Fruit fly (Drosophila melanogaster): Measurements from ENCODE around the gene CG13014.

The CG13014 gene

DNA sequence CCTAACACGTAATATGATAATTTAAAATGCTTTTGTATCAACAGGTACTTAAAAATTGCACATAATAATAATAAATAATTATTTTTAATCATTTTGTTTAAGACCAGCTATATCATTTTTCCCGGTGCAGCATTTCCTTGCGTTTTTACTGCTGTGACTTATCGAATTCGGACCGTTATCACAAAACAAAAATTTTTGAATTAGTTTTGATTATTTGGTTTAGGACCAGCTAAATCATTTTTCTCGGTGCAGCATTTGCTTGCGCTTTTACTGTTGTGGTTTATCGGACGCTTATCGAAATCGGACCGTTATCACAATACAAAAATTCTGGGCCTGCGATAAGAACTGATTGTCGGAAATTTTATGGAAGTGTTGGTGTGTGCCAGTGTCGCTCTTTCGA lies 35.1 kb upstream of the CG13014 start (continued):
- TF ChIP-seq Hr51 (GFP tag; optimal IDR thresholded peaks at IDR 0.05): peak; percentile 28 to 89
- peak; percentile 94 for TF ChIP-seq Med (GFP tag)
- no peak for TF ChIP-seq Scr (GFP tag; IDR thresholded peaks at IDR 0.05; ENCODE audit: partially characterized antibody)
- TF ChIP-seq ERR (GFP tag; optimal IDR thresholded peaks at IDR 0.05): no peak
- peak; percentile 69 for TF ChIP-seq scrt (GFP tag; optimal IDR thresholded peaks at IDR 0.05)
- TF ChIP-seq jing (GFP tag; optimal IDR thresholded peaks at IDR 0.05): peak; percentile 60
- peak; percentile 17 for TF ChIP-seq tup (GFP tag; optimal IDR thresholded peaks at IDR 0.05)
- TF ChIP-seq CG7963 (GFP tag; IDR thresholded peaks at IDR 0.05; ENCODE audit: partially characterized antibody): no peak
- peak; percentile 86 for TF ChIP-seq CG18599 (GFP tag; optimal IDR thresholded peaks at IDR 0.05)
- TF ChIP-seq CG7556 (GFP tag; optimal IDR thresholded peaks at IDR 0.05): peak; percentile 89
- TF ChIP-seq tx (GFP tag; optimal IDR thresholded peaks at IDR 0.05): no peak
- peak; percentile 58 for TF ChIP-seq zen (tag; optimal IDR thresholded peaks at IDR 0.05)
- no peak for TF ChIP-seq da (GFP tag; optimal IDR thresholded peaks at IDR 0.05)
- peak; percentile 57; the same call in 1 of the 2 replicates for TF ChIP-seq CG31224 (GFP tag; IDR thresholded peaks at IDR 0.05)
- TF ChIP-seq bab2 (GFP tag; optimal IDR thresholded peaks at IDR 0.05): peak; percentile 63
- peak; percentile 77 for TF ChIP-seq CG15514 (GFP tag; optimal IDR thresholded peaks at IDR 0.05)
- TF ChIP-seq aop (GFP tag; IDR thresholded peaks at IDR 0.05): 0 out of 2 replicates have a peak, but pooled peaks have one; percentile 22
- TF ChIP-seq Lpt (GFP tag; optimal IDR thresholded peaks at IDR 0.05): no peak
- TF ChIP-seq phol (tag; optimal IDR thresholded peaks at IDR 0.05): peak; percentile 84
- peak; percentile 19 for TF ChIP-seq CG15073 (GFP tag; optimal IDR thresholded peaks at IDR 0.05)
- peak; percentile 55; the same call in 1 of the 2 replicates for TF ChIP-seq wdn (GFP tag; IDR thresholded peaks at IDR 0.05)
- peak; percentile 65 for TF ChIP-seq NFAT (GFP tag; IDR thresholded peaks at IDR 0.05)
- TF ChIP-seq CG10366 (GFP tag; IDR thresholded peaks at IDR 0.05): peak; percentile 72
- no peak for TF ChIP-seq Doc3 (GFP tag; IDR thresholded peaks at IDR 0.05; ENCODE audit: partially characterized antibody)
- TF ChIP-seq Dp (GFP tag; optimal IDR thresholded peaks at IDR 0.05): no peak
- peak; percentile 53 for TF ChIP-seq CG12299 (tag; optimal IDR thresholded peaks at IDR 0.05)
- no peak for TF ChIP-seq CG14860 (GFP tag; IDR thresholded peaks at IDR 0.05; ENCODE audit: partially characterized antibody)
- TF ChIP-seq CG3838 (GFP tag; optimal IDR thresholded peaks at IDR 0.05): peak; percentile 42
- no peak for TF ChIP-seq chinmo (GFP tag; IDR thresholded peaks at IDR 0.05; ENCODE audit: partially characterized antibody)
- TF ChIP-seq CG8944 (GFP tag; optimal IDR thresholded peaks at IDR 0.05): peak; percentile 44
- TF ChIP-seq CG12236 (GFP tag; optimal IDR thresholded peaks at IDR 0.05): peak; percentile 19
- TF ChIP-seq ken (GFP tag; IDR thresholded peaks at IDR 0.05): peak; percentile 57; the same call in 2 of the 3 replicates
- TF ChIP-seq CG10267 (tag; optimal IDR thresholded peaks at IDR 0.05): peak; percentile 74
- TF ChIP-seq Mad (GFP tag; optimal IDR thresholded peaks at IDR 0.05): peak; percentile 61
- peak; percentile 49; the same call in 1 of the 2 replicates for TF ChIP-seq Ravus (GFP tag; IDR thresholded peaks at IDR 0.05)
- peak; percentile 52; the same call in 1 of the 2 replicates for TF ChIP-seq CG10959 (GFP tag; IDR thresholded peaks at IDR 0.05)
- TF ChIP-seq crol (GFP tag; IDR thresholded peaks at IDR 0.05): no peak
- peak; percentile 70 for TF ChIP-seq CG12942 (GFP tag; optimal IDR thresholded peaks at IDR 0.05)
- TF ChIP-seq CG2120 (GFP tag; optimal IDR thresholded peaks at IDR 0.05): peak; percentile 82
- no peak for TF ChIP-seq hbn (GFP tag; IDR thresholded peaks at IDR 0.05; ENCODE audit: partially characterized antibody)
- TF ChIP-seq chif (GFP tag; optimal IDR thresholded peaks at IDR 0.05): peak; percentile 32 to 36
- TF ChIP-seq fd3F (GFP tag; optimal IDR thresholded peaks at IDR 0.05): peak; percentile 78
- TF ChIP-seq kni (GFP tag; optimal IDR thresholded peaks at IDR 0.05): no peak
- TF ChIP-seq CG7987 (GFP tag; optimal IDR thresholded peaks at IDR 0.05): peak; percentile 38
- peak; percentile 69 for TF ChIP-seq CG5245 (GFP tag; optimal IDR thresholded peaks at IDR 0.05)
- TF ChIP-seq CG13624 (GFP tag; optimal IDR thresholded peaks at IDR 0.05): peak; percentile 39
- peak; percentile 89 for TF ChIP-seq Meics (GFP tag; optimal IDR thresholded peaks at IDR 0.05)
- TF ChIP-seq Lhr (GFP tag; optimal IDR thresholded peaks at IDR 0.05): peak; percentile 42
- no peak for TF ChIP-seq YL-1 (GFP tag; optimal IDR thresholded peaks at IDR 0.05)
- TF ChIP-seq CG4820 (GFP tag; optimal IDR thresholded peaks at IDR 0.05): peak; percentile 69

Measured in whole organism, embryonic.